Fruit fly (Drosophila melanogaster) whole organism, embryonic: Measurements from ENCODE around the gene Uba5.

Source experiments
- Aef1 ChIP-seq: fragments of 200-800 bp; sonication (Bioruptor generic); IDR thresholded peaks from 3 replicates; pipeline ENCODE4 v1.3.6; 2022; ENCODE audit warnings: missing biosample characterization, missing genetic modification characterization
- Bgb ChIP-seq: fragments of 200-800 bp; sonication (Bioruptor generic); IDR thresholded peaks from 2 replicates; pipeline ENCODE4 v1.3.6; 2022; ENCODE audit warnings: missing biosample characterization, missing genetic modification characterization; ENCODE audit not compliant: partially characterized antibody
- CG10321 ChIP-seq: fragments of 200-800 bp; sonication (Bioruptor generic); IDR thresholded peaks from 2 replicates; pipeline ENCODE4 v1.3.6; 2022; ENCODE audit warnings: missing biosample characterization, missing genetic modification characterization
- CG10543 ChIP-seq: fragments of 200-800 bp; sonication (Bioruptor generic); optimal IDR thresholded peaks from 3 replicates; lab custom pipeline; 2017; ENCODE audit warnings: missing biosample characterization, mild to moderate bottlenecking, missing genetic modification characterization, moderate library complexity
- CG10979 ChIP-seq: fragments of 200-800 bp; sonication (Bioruptor generic); optimal IDR thresholded peaks from 2 replicates; lab custom pipeline; 2018; ENCODE audit warnings: missing biosample characterization, mild to moderate bottlenecking, missing genetic modification characterization, moderate library complexity
- CG12104 ChIP-seq: fragments of 200-800 bp; sonication (Bioruptor generic); optimal IDR thresholded peaks from 3 replicates; lab custom pipeline; 2016; ENCODE audit warnings: missing biosample characterization, missing genetic modification characterization
- CG1233 ChIP-seq: fragments of 200-800 bp; sonication (Bioruptor generic); optimal IDR thresholded peaks from 4 replicates; lab custom pipeline; 2018; ENCODE audit warnings: missing biosample characterization, mild to moderate bottlenecking, missing genetic modification characterization
- CG12659 ChIP-seq: fragments of 200-800 bp; sonication (Bioruptor generic); optimal IDR thresholded peaks from 3 replicates; lab custom pipeline; 2017; ENCODE audit warnings: mild to moderate bottlenecking, missing biosample characterization, missing genetic modification reagents, missing genetic modification characterization
- CG13296 ChIP-seq: fragments of 200-800 bp; sonication (Bioruptor generic); optimal IDR thresholded peaks from 3 replicates; lab custom pipeline; 2018; ENCODE audit warnings: missing biosample characterization, mild to moderate bottlenecking, missing genetic modification characterization
- CG17359 ChIP-seq: fragments of 200-800 bp; sonication (Bioruptor generic); optimal IDR thresholded peaks from 3 replicates; lab custom pipeline; 2018; ENCODE audit warnings: missing biosample characterization, mild to moderate bottlenecking, missing genetic modification characterization, moderate library complexity
- CG18011 ChIP-seq: fragments of 200-800 bp; sonication (Bioruptor generic); optimal IDR thresholded peaks from 2 replicates; lab custom pipeline; 2017; ENCODE audit warnings: missing biosample characterization, missing genetic modification characterization, mild to moderate bottlenecking, moderate library complexity, missing genotype
- CG3838 ChIP-seq: fragments of 200-800 bp; sonication (Bioruptor generic); optimal IDR thresholded peaks from 3 replicates; lab custom pipeline; 2016; ENCODE audit warnings: missing biosample characterization, missing genetic modification characterization
- CG4360 ChIP-seq: fragments of 200-800 bp; sonication (Bioruptor generic); IDR thresholded peaks from 2 replicates; pipeline ENCODE4 v1.3.6; 2022; ENCODE audit warnings: missing biosample characterization, missing genetic modification characterization
- CG4707 ChIP-seq: fragments of 200-800 bp; sonication (Bioruptor generic); optimal IDR thresholded peaks from 2 replicates; lab custom pipeline; 2018; ENCODE audit warnings: missing biosample characterization, mild to moderate bottlenecking, missing genetic modification characterization, moderate library complexity
- CG5245 ChIP-seq: fragments of 200-800 bp; sonication (Bioruptor generic); optimal IDR thresholded peaks from 3 replicates; lab custom pipeline; 2016; ENCODE audit warnings: missing biosample characterization, missing genetic modification characterization
- CG7987 ChIP-seq: fragments of 200-800 bp; sonication (Bioruptor generic); optimal IDR thresholded peaks from 2 replicates; lab custom pipeline; 2018; ENCODE audit warnings: missing biosample characterization, mild to moderate bottlenecking, missing genetic modification characterization, moderate library complexity
- CG8281 ChIP-seq: fragments of 200-800 bp; sonication (Bioruptor generic); optimal IDR thresholded peaks from 2 replicates; lab custom pipeline; 2018; ENCODE audit warnings: missing biosample characterization, mild to moderate bottlenecking, missing genetic modification characterization, moderate library complexity
- CG9797 ChIP-seq: fragments of 200-800 bp; sonication (Bioruptor generic); optimal IDR thresholded peaks from 3 replicates; lab custom pipeline; 2018; ENCODE audit warnings: missing biosample characterization, mild to moderate bottlenecking, missing genetic modification characterization
- Dad ChIP-seq: fragments of 200-800 bp; sonication (Bioruptor generic); optimal IDR thresholded peaks from 3 replicates; lab custom pipeline; 2016; ENCODE audit warnings: missing biosample characterization, missing genetic modification characterization
- Doc3 ChIP-seq: fragments of 200-800 bp; sonication (Bioruptor generic); IDR thresholded peaks from 3 replicates; pipeline ENCODE4 v1.3.6; 2022; ENCODE audit warnings: missing biosample characterization, missing genetic modification characterization; ENCODE audit not compliant: partially characterized antibody
- Hr3 ChIP-seq: fragments of 200-800 bp; sonication (Bioruptor generic); optimal IDR thresholded peaks from 3 replicates; lab custom pipeline; 2016; ENCODE audit warnings: missing biosample characterization, missing genetic modification characterization
- Kr ChIP-seq: fragments of 200-800 bp; sonication (Bioruptor generic); optimal IDR thresholded peaks from 2 replicates; lab custom pipeline; 2017; ENCODE audit warnings: missing biosample characterization, mild to moderate bottlenecking, missing genetic modification characterization
- Mad ChIP-seq: fragments of 200-800 bp; sonication (Bioruptor generic); optimal IDR thresholded peaks from 2 replicates; lab custom pipeline; 2016; ENCODE audit warnings: missing biosample characterization, missing genetic modification characterization
- Med ChIP-seq: fragments of 200-800 bp; sonication (Bioruptor generic); peaks from one replicate; lab custom pipeline; 2016; ENCODE audit warnings: missing biosample characterization, missing genetic modification characterization, mild to moderate bottlenecking, inconsistent platforms, moderate library complexity
- NC2β ChIP-seq: fragments of 200-800 bp; sonication (Bioruptor generic); optimal IDR thresholded peaks from 2 replicates; lab custom pipeline; 2016; ENCODE audit warnings: missing biosample characterization, missing genetic modification characterization
- Nf-YB ChIP-seq: fragments of 200-800 bp; sonication (Bioruptor generic); optimal IDR thresholded peaks from 3 replicates; lab custom pipeline; 2019; ENCODE audit warnings: missing biosample characterization, mild to moderate bottlenecking, missing genetic modification characterization, moderate library complexity
- NfI ChIP-seq: fragments of 200-800 bp; sonication (Bioruptor generic); optimal IDR thresholded peaks from 3 replicates; lab custom pipeline; 2018; ENCODE audit warnings: missing biosample characterization, mild to moderate bottlenecking, missing genetic modification characterization, moderate library complexity
- Optix ChIP-seq: fragments of 200-800 bp; sonication (Bioruptor generic); IDR thresholded peaks from 3 replicates; pipeline ENCODE4 v1.3.6; 2022; ENCODE audit warnings: missing biosample characterization, missing genetic modification characterization
- Stat92E ChIP-seq, 3 experiments: fragments of >200 bp in 2 of 3; fragments of 200-800 bp in 1 of 3; sonication (Bioruptor generic) in 1 of 3; optimal IDR thresholded peaks; 2 replicates each; lab custom pipeline; 2017 to 2019; ENCODE audit warnings: missing biosample characterization in 3 of 3, missing genetic modification characterization in 3 of 3, mild to moderate bottlenecking in 1 of 3, moderate library complexity in 1 of 3
- amos ChIP-seq: fragments of 200-800 bp; sonication (Bioruptor generic); IDR thresholded peaks from 2 replicates; pipeline ENCODE4 v1.3.6; 2022; ENCODE audit warnings: missing biosample characterization, missing genetic modification characterization; ENCODE audit not compliant: partially characterized antibody
- bigmax ChIP-seq: fragments of 200-800 bp; sonication (Bioruptor generic); optimal IDR thresholded peaks from 2 replicates; lab custom pipeline; 2018; ENCODE audit warnings: missing biosample characterization, mild to moderate bottlenecking, missing genetic modification characterization
- btn ChIP-seq: fragments of 200-800 bp; sonication (Bioruptor generic); optimal IDR thresholded peaks from 2 replicates; lab custom pipeline; 2016; ENCODE audit warnings: missing biosample characterization, missing genetic modification characterization
- caup ChIP-seq: fragments of 200-800 bp; sonication (Bioruptor generic); optimal IDR thresholded peaks from 3 replicates; lab custom pipeline; 2017; ENCODE audit warnings: missing biosample characterization, mild to moderate bottlenecking, missing genetic modification characterization, moderate library complexity; ENCODE audit not compliant: severe bottlenecking
- dimm ChIP-seq: fragments of 200-800 bp; sonication (Bioruptor generic); IDR thresholded peaks from 2 replicates; pipeline ENCODE4 v1.3.6; 2022; ENCODE audit warnings: missing biosample characterization, missing genetic modification characterization
- ems ChIP-seq: fragments of 200-800 bp; sonication (Bioruptor generic); optimal IDR thresholded peaks from 3 replicates; lab custom pipeline; 2016; ENCODE audit warnings: missing biosample characterization, missing genetic modification characterization
- gro ChIP-seq: fragments of 200-800 bp; sonication (Bioruptor generic); optimal IDR thresholded peaks from 2 replicates; lab custom pipeline; 2016; ENCODE audit warnings: missing biosample characterization, missing genetic modification characterization
- her ChIP-seq: fragments of 200-800 bp; sonication (Bioruptor generic); optimal IDR thresholded peaks from 2 replicates; lab custom pipeline; 2016; ENCODE audit warnings: missing biosample characterization, missing genetic modification characterization
- kay ChIP-seq: fragments of 200-800 bp; sonication (Bioruptor generic); optimal IDR thresholded peaks from 2 replicates; lab custom pipeline; 2016; ENCODE audit warnings: missing biosample characterization, missing genetic modification characterization
- otp ChIP-seq: fragments of 200-800 bp; sonication (Bioruptor generic); IDR thresholded peaks from 3 replicates; pipeline ENCODE4, ENCODE4 v1.3.6; 2022; ENCODE audit warnings: missing biosample characterization, missing genetic modification characterization
- pan ChIP-seq, 4 experiments: fragments of >200 bp in 3 of 4; fragments of 200-800 bp in 1 of 4; sonication (Bioruptor generic) in 1 of 4; optimal IDR thresholded peaks in 3 of 4; IDR thresholded peaks in 1 of 4; 2 replicates each; pipeline versions ENCODE4 v1.3.6 to Lab custom; 2017 to 2022; ENCODE audit warnings: missing biosample characterization in 2 of 4, missing genetic modification characterization in 2 of 4, mixed read lengths in 1 of 4
- pho ChIP-seq: fragments of 200-800 bp; sonication (Bioruptor generic); optimal IDR thresholded peaks from 2 replicates; lab custom pipeline; 2016; ENCODE audit warnings: missing biosample characterization, missing genetic modification characterization
- prd ChIP-seq, 3 experiments: fragments of >200 bp in 2 of 3; fragments of 200-800 bp in 1 of 3; sonication (Bioruptor generic) in 1 of 3; optimal IDR thresholded peaks in 2 of 3; IDR thresholded peaks in 1 of 3; 2 replicates in 2 of 3; 3 replicates in 1 of 3; pipeline versions ENCODE4 v1.3.6 to Lab custom; 2017 to 2022; ENCODE audit warnings: missing biosample characterization in 1 of 3, missing genetic modification characterization in 1 of 3
- salm ChIP-seq: fragments of 200-800 bp; sonication (Bioruptor generic); optimal IDR thresholded peaks from 2 replicates; lab custom pipeline; 2018; ENCODE audit warnings: missing biosample characterization, mild to moderate bottlenecking, missing genetic modification characterization
- sisA ChIP-seq: fragments of 200-800 bp; sonication (Bioruptor generic); IDR thresholded peaks from 2 replicates; pipeline ENCODE4 v1.3.6; 2022; ENCODE audit warnings: missing biosample characterization, missing genetic modification characterization
- so ChIP-seq: fragments of 200-800 bp; sonication (Bioruptor generic); IDR thresholded peaks from 3 replicates; pipeline ENCODE4 v1.3.6; 2022; ENCODE audit warnings: missing biosample characterization, missing genetic modification characterization
- sr ChIP-seq: fragments of 200-800 bp; sonication (Bioruptor generic); IDR thresholded peaks from 3 replicates; pipeline ENCODE4 v1.3.6; 2022; ENCODE audit warnings: missing biosample characterization, missing genetic modification characterization
- tup ChIP-seq: fragments of 200-800 bp; sonication (Bioruptor generic); optimal IDR thresholded peaks from 2 replicates; lab custom pipeline; 2016; ENCODE audit warnings: missing biosample characterization, mild to moderate bottlenecking, missing genetic modification characterization, moderate library complexity
- yki ChIP-seq: fragments of >200 bp; optimal IDR thresholded peaks from 3 replicates; lab custom pipeline; 2018
- zen2 ChIP-seq: fragments of 200-800 bp; sonication (Bioruptor generic); IDR thresholded peaks from 3 replicates; pipeline ENCODE4 v1.3.6; 2022; ENCODE audit warnings: missing biosample characterization, missing genetic modification characterization; ENCODE audit not compliant: partially characterized antibody

Uba5 gene

DNA sequence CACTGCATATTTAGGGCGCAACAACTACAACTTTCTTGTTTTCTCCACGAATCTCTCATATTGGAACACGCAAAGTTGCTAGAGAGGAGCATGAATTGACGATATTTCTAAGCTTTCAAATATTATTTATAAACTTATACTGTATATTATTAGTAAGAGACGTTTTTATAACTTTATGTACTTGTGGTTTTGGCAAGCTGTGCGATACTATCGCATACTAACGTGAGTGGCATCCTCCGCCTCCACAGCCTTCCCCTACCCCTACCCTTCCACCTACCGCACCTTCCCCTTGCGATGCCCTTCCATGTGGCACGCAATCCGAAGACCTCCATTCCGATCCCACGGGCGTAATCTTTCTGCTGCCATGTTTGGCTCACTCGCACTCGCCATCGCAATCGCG, 15.0 kb upstream of the Uba5 start (continued):
- TF ChIP-seq CG12659 (GFP tag; lab: Kevin White, UChicago) (no peak), CG5245 (GFP tag; lab: Kevin White, UChicago) (no peak), CG1233 (GFP tag; lab: Kevin White, UChicago) (no peak), prd (optimal IDR thresholded peaks at IDR 0.05; lab: Kevin White, UChicago) (no peak), prd (GFP tag; IDR thresholded peaks at IDR 0.05; lab: Robert Waterston, UW) (peak; percentile 56; the same call in 2 of the 3 replicates), Optix (GFP tag; lab: Robert Waterston, UW) (no peak), sisA (GFP tag; lab: Robert Waterston, UW) (no peak), so (no peak), her (GFP tag; lab: Kevin White, UChicago) (no peak), otp (GFP tag; lab: Robert Waterston, UW) (0 out of 3 replicates have a peak, but pooled peaks have one; percentile 24), CG17359 (tag; lab: Kevin White, UChicago) (peak; percentile 3), CG8281 (tag; lab: Kevin White, UChicago) (no peak), bigmax (GFP tag; lab: Kevin White, UChicago) (no peak), salm (tag; lab: Kevin White, UChicago) (no peak), NfI (GFP tag; lab: Kevin White, UChicago) (no peak), Med (peak; percentile 20), zen2 (GFP tag; lab: Robert Waterston, UW) (no peak; the same call in 2 of the 3 replicates), gro (GFP tag; lab: Kevin White, UChicago) (no peak), Hr3 (GFP tag; lab: Kevin White, UChicago) (no peak), dimm (GFP tag; lab: Robert Waterston, UW) (no peak), Kr (GFP tag; lab: Kevin White, UChicago) (no peak), Doc3 (GFP tag; lab: Robert Waterston, UW) (no peak), CG13296 (GFP tag; lab: Kevin White, UChicago) (no peak), Stat92E (GFP tag; optimal IDR thresholded peaks at IDR 0.05; lab: Kevin White, UChicago) (no peak), caup (no peak), CG3838 (no peak), CG12104 (no peak), CG10979 (tag; lab: Kevin White, UChicago) (no peak), amos (peak; percentile 9; the same call in 1 of the 2 replicates), NC2β (GFP tag; lab: Kevin White, UChicago) (no peak), CG7987 (GFP tag; lab: Kevin White, UChicago) (no peak), kay (GFP tag; lab: Kevin White, UChicago) (no peak), CG9797 (no peak), CG18011 (GFP tag; lab: Kevin White, UChicago) (no peak), pan (optimal IDR thresholded peaks at IDR 0.05; lab: Kevin White, UChicago) (no peak), pan (GFP tag; optimal IDR thresholded peaks at IDR 0.05 in 1 of 2, IDR thresholded peaks at IDR 0.05 in 1 of 2) (peak in 1 of 2 experiments; percentile 58), CG4360 (no peak), tup (no peak), ems (GFP tag; lab: Kevin White, UChicago) (no peak), CG10543 (no peak), Aef1 (GFP tag; lab: Robert Waterston, UW) (0 out of 3 replicates have a peak, but pooled peaks have one; percentile 13), CG10321 (no peak), sr (GFP tag; lab: Robert Waterston, UW) (no peak), yki (no peak), Mad (GFP tag; lab: Kevin White, UChicago) (no peak), CG4707 (GFP tag; lab: Kevin White, UChicago) (no peak), Bgb (GFP tag; lab: Robert Waterston, UW) (peak; percentile 9; the same call in 1 of the 2 replicates), Nf-YB (GFP tag; lab: Kevin White, UChicago) (no peak), pho (no peak), Dad (GFP tag; lab: Kevin White, UChicago) (no peak), btn (GFP tag; lab: Kevin White, UChicago) (no peak)
